Fruit fly (Drosophila melanogaster): ENCODE data around the gene PDZ-GEF.

PDZ-GEF gene

dm6 chr2L:6323536-6324385 is at the start of gene PDZ-GEF (continued):
- peak; percentile 31 for TF ChIP-seq ind (GFP tag; optimal IDR thresholded peaks at IDR 0.05)
- TF ChIP-seq gsb-n (tag; optimal IDR thresholded peaks at IDR 0.05), result no peak
- TF ChIP-seq CG9215 (GFP tag; IDR thresholded peaks at IDR 0.05), result no peak
- TF ChIP-seq sqz (GFP tag; optimal IDR thresholded peaks at IDR 0.05), result no peak
- TF ChIP-seq NFAT (GFP tag; IDR thresholded peaks at IDR 0.05), result peak; percentile 44; the same call in 1 of the 2 replicates
- TF ChIP-seq bbx (GFP tag; IDR thresholded peaks at IDR 0.05; ENCODE audit: partially characterized antibody), result peak; percentile 53; the same call in 1 of the 2 replicates
- no peak for TF ChIP-seq Poxn (GFP tag; IDR thresholded peaks at IDR 0.05)
- no peak for TF ChIP-seq CG6683 (GFP tag; optimal IDR thresholded peaks at IDR 0.05)
- TF ChIP-seq sd (tag; optimal IDR thresholded peaks at IDR 0.05), result peak; percentile 99
- no peak for TF ChIP-seq CG11085 (GFP tag; IDR thresholded peaks at IDR 0.05)
- TF ChIP-seq Blimp-1 (GFP tag; optimal IDR thresholded peaks at IDR 0.05), result peak; percentile 46
- peak; percentile 92 for TF ChIP-seq stwl (tag; optimal IDR thresholded peaks at IDR 0.05)
- no peak for TF ChIP-seq usp (GFP tag; optimal IDR thresholded peaks at IDR 0.05)
- TF ChIP-seq MTF-1 (GFP tag; optimal IDR thresholded peaks at IDR 0.05; ENCODE audit: borderline replicate concordance), result peak; percentile 62
- no peak for TF ChIP-seq Drgx (GFP tag; IDR thresholded peaks at IDR 0.05)
- TF ChIP-seq jing (GFP tag; optimal IDR thresholded peaks at IDR 0.05), result no peak
- TF ChIP-seq NC2α (GFP tag; optimal IDR thresholded peaks at IDR 0.05), result peak; percentile 37
- TF ChIP-seq CG17912 (GFP tag; optimal IDR thresholded peaks at IDR 0.05), result no peak
- TF ChIP-seq CG8478 (optimal IDR thresholded peaks at IDR 0.05), result peak; percentile 97
- no peak for TF ChIP-seq CG6272 (GFP tag; IDR thresholded peaks at IDR 0.05)
- peak; percentile 80 for TF ChIP-seq CG2199 (GFP tag; IDR thresholded peaks at IDR 0.05)
- peak; percentile 1 for TF ChIP-seq gcm (GFP tag; optimal IDR thresholded peaks at IDR 0.05)
- TF ChIP-seq zfh2 (GFP tag; optimal IDR thresholded peaks at IDR 0.05), result no peak
- peak; percentile 47 for TF ChIP-seq CG12155 (GFP tag; optimal IDR thresholded peaks at IDR 0.05)
- no peak for TF ChIP-seq tap (tag; optimal IDR thresholded peaks at IDR 0.05)
- peak; percentile 99 for TF ChIP-seq CG14710 (tag; optimal IDR thresholded peaks at IDR 0.05)
- peak; percentile 59 for TF ChIP-seq CG5245 (GFP tag; optimal IDR thresholded peaks at IDR 0.05)
- TF ChIP-seq CrebB (tag; optimal IDR thresholded peaks at IDR 0.05), result no peak
- no peak for TF ChIP-seq Optix (GFP tag; IDR thresholded peaks at IDR 0.05)
- TF ChIP-seq NK7.1 (GFP tag; optimal IDR thresholded peaks at IDR 0.05), result no peak
- peak; percentile 50; the same call in 1 of the 2 replicates for TF ChIP-seq CG17328 (GFP tag; IDR thresholded peaks at IDR 0.05)
- peak; percentile 56 for TF ChIP-seq Antp (GFP tag; optimal IDR thresholded peaks at IDR 0.05)
- no peak for TF ChIP-seq Taf1 (GFP tag; IDR thresholded peaks at IDR 0.05)
- TF ChIP-seq cad (GFP tag; optimal IDR thresholded peaks at IDR 0.05), result no peak
- no peak for TF ChIP-seq CG10321 (GFP tag; IDR thresholded peaks at IDR 0.05)
- peak; percentile 51; the same call in 1 of the 2 replicates for TF ChIP-seq CG42726 (GFP tag; IDR thresholded peaks at IDR 0.05; ENCODE audit: partially characterized antibody)
- peak; percentile 38 for TF ChIP-seq bcd (GFP tag; optimal IDR thresholded peaks at IDR 0.05)
- peak; percentile 46 for TF ChIP-seq CG4820 (GFP tag; optimal IDR thresholded peaks at IDR 0.05)
- TF ChIP-seq zfh1 (GFP tag; IDR thresholded peaks at IDR 0.05), result peak; percentile 73
- 0 out of 3 replicates have a peak, but pooled peaks have one; percentile 35 for TF ChIP-seq CG7357 (GFP tag; IDR thresholded peaks at IDR 0.05)
- no peak for TF ChIP-seq CG3065 (GFP tag; optimal IDR thresholded peaks at IDR 0.05)
- TF ChIP-seq zen2 (GFP tag; IDR thresholded peaks at IDR 0.05; ENCODE audit: partially characterized antibody), result no peak
- TF ChIP-seq HHEX (GFP tag; optimal IDR thresholded peaks at IDR 0.05), result no peak
- TF ChIP-seq CG7745 (tag; optimal IDR thresholded peaks at IDR 0.05), result peak; percentile 15
- peak; percentile 3 for TF ChIP-seq slp2 (GFP tag; optimal IDR thresholded peaks at IDR 0.05)
- TF ChIP-seq croc (GFP tag; conservative IDR thresholded peaks at IDR 0.05), result no peak
- peak; percentile 62 for TF ChIP-seq sisA (GFP tag; IDR thresholded peaks at IDR 0.05)
- peak; percentile 25 for TF ChIP-seq CG9817 (tag; optimal IDR thresholded peaks at IDR 0.05)
- no peak for TF ChIP-seq pb (GFP tag; optimal IDR thresholded peaks at IDR 0.05)
- peak; percentile 64 for TF ChIP-seq CG8089 (GFP tag; optimal IDR thresholded peaks at IDR 0.05)

Measured in whole organism, embryonic.